Fruit fly (Drosophila melanogaster) whole organism, embryonic: ENCODE measurements around the gene ttm50.

Experiments
- BEAF-32 ChIP-seq: fragments of 200-800 bp; sonication (Bioruptor generic); optimal IDR thresholded peaks from 3 replicates; lab custom pipeline; 2017; ENCODE audit warnings: missing biosample characterization, missing genetic modification characterization, mild to moderate bottlenecking, moderate library complexity, missing genetic modification reagents
- C15 ChIP-seq: fragments of 200-800 bp; sonication (Bioruptor generic); IDR thresholded peaks from 3 replicates; pipeline ENCODE4 v1.3.6; 2022; ENCODE audit warnings: missing biosample characterization, missing genetic modification characterization
- CG10321 ChIP-seq: fragments of 200-800 bp; sonication (Bioruptor generic); IDR thresholded peaks from 2 replicates; pipeline ENCODE4 v1.3.6; 2022; ENCODE audit warnings: missing biosample characterization, missing genetic modification characterization
- CG10431 ChIP-seq: fragments of 200-800 bp; sonication (Bioruptor generic); optimal IDR thresholded peaks from 3 replicates; lab custom pipeline; 2018; ENCODE audit warnings: missing biosample characterization, mild to moderate bottlenecking, missing genetic modification characterization
- CG11723 ChIP-seq: fragments of 200-800 bp; sonication (Bioruptor generic); optimal IDR thresholded peaks from 2 replicates; lab custom pipeline; 2017; ENCODE audit warnings: missing biosample characterization, mild to moderate bottlenecking, missing genetic modification characterization
- CG14860 ChIP-seq: fragments of 200-800 bp; sonication (Bioruptor generic); IDR thresholded peaks from 3 replicates; pipeline ENCODE4 v1.3.6; 2022; ENCODE audit warnings: missing biosample characterization, missing genetic modification characterization; ENCODE audit not compliant: partially characterized antibody
- CG15011 ChIP-seq: fragments of 200-800 bp; sonication (Bioruptor generic); optimal IDR thresholded peaks from 3 replicates; lab custom pipeline; 2018; ENCODE audit warnings: missing biosample characterization, mild to moderate bottlenecking, missing genetic modification characterization
- CG15073 ChIP-seq: fragments of 200-800 bp; sonication (Bioruptor generic); optimal IDR thresholded peaks from 2 replicates; lab custom pipeline; 2016; ENCODE audit warnings: missing biosample characterization, missing genetic modification characterization
- CG15514 ChIP-seq: fragments of 200-800 bp; sonication (Bioruptor generic); optimal IDR thresholded peaks from 3 replicates; lab custom pipeline; 2017; ENCODE audit warnings: missing biosample characterization, missing genetic modification characterization, mild to moderate bottlenecking, moderate library complexity, missing genetic modification reagents
- CG1647 ChIP-seq: fragments of 200-800 bp; sonication (Bioruptor generic); optimal IDR thresholded peaks from 3 replicates; lab custom pipeline; 2016; ENCODE audit warnings: missing biosample characterization, missing genetic modification characterization
- CG18011 ChIP-seq: fragments of 200-800 bp; sonication (Bioruptor generic); optimal IDR thresholded peaks from 2 replicates; lab custom pipeline; 2017; ENCODE audit warnings: missing biosample characterization, missing genetic modification characterization, mild to moderate bottlenecking, moderate library complexity, missing genotype
- CG2202 ChIP-seq: fragments of 200-800 bp; sonication (Bioruptor generic); optimal IDR thresholded peaks from 2 replicates; lab custom pipeline; 2018; ENCODE audit warnings: missing biosample characterization, mild to moderate bottlenecking, missing genetic modification characterization
- CG31365 ChIP-seq: fragments of 200-800 bp; sonication (Bioruptor generic); optimal IDR thresholded peaks from 2 replicates; lab custom pipeline; 2018; ENCODE audit warnings: missing biosample characterization, mild to moderate bottlenecking, missing genetic modification characterization
- CG32532 ChIP-seq: fragments of 200-800 bp; sonication (Bioruptor generic); IDR thresholded peaks from 2 replicates; pipeline ENCODE4 v1.3.6; 2022; ENCODE audit warnings: missing biosample characterization, missing genetic modification characterization
- CG3407 ChIP-seq: fragments of 200-800 bp; sonication (Bioruptor generic); optimal IDR thresholded peaks from 2 replicates; lab custom pipeline; 2018; ENCODE audit warnings: missing biosample characterization, mild to moderate bottlenecking, missing genetic modification characterization
- CG34422 ChIP-seq: fragments of 200-800 bp; sonication (Bioruptor generic); IDR thresholded peaks from 3 replicates; pipeline ENCODE4 v1.3.6; 2022; ENCODE audit warnings: missing biosample characterization, missing genetic modification characterization
- CG3726 ChIP-seq: fragments of 200-800 bp; sonication (Bioruptor generic); IDR thresholded peaks from 3 replicates; pipeline ENCODE4, ENCODE4 v1.3.6; 2022; ENCODE audit warnings: missing biosample characterization, missing genetic modification characterization
- CG4282 ChIP-seq: fragments of 200-800 bp; sonication (Bioruptor generic); optimal IDR thresholded peaks from 2 replicates; lab custom pipeline; 2016; ENCODE audit warnings: missing biosample characterization, missing genetic modification characterization
- CG4404 ChIP-seq: fragments of 200-800 bp; sonication (Bioruptor generic); IDR thresholded peaks from 2 replicates; pipeline ENCODE4 v1.3.6; 2022; ENCODE audit warnings: missing biosample characterization, missing genetic modification characterization
- CG4730 ChIP-seq: fragments of 200-800 bp; sonication (Bioruptor generic); IDR thresholded peaks from 2 replicates; pipeline ENCODE4 v1.3.6; 2022; ENCODE audit warnings: missing biosample characterization, missing genetic modification characterization
- CG7271 ChIP-seq: fragments of 200-800 bp; sonication (Bioruptor generic); optimal IDR thresholded peaks from 2 replicates; lab custom pipeline; 2018; ENCODE audit warnings: missing biosample characterization, mild to moderate bottlenecking, missing genetic modification characterization, moderate library complexity
- CG7963 ChIP-seq: fragments of 200-800 bp; sonication (Bioruptor generic); IDR thresholded peaks from 3 replicates; pipeline ENCODE4 v1.3.6; 2022; ENCODE audit warnings: missing biosample characterization, missing genetic modification characterization; ENCODE audit not compliant: partially characterized antibody
- CG8359 ChIP-seq: fragments of 200-800 bp; sonication (Bioruptor generic); optimal IDR thresholded peaks from 2 replicates; lab custom pipeline; 2017; ENCODE audit warnings: missing biosample characterization, mild to moderate bottlenecking, missing genetic modification characterization, borderline replicate concordance
- D19A ChIP-seq: fragments of 200-800 bp; optimal IDR thresholded peaks from 3 replicates; lab custom pipeline; 2019; ENCODE audit warnings: missing biosample characterization, mild to moderate bottlenecking, missing genetic modification characterization, moderate library complexity
- Doc3 ChIP-seq: fragments of 200-800 bp; sonication (Bioruptor generic); IDR thresholded peaks from 3 replicates; pipeline ENCODE4 v1.3.6; 2022; ENCODE audit warnings: missing biosample characterization, missing genetic modification characterization; ENCODE audit not compliant: partially characterized antibody
- HHEX ChIP-seq: fragments of 200-800 bp; sonication (Bioruptor generic); optimal IDR thresholded peaks from 3 replicates; lab custom pipeline; 2017; ENCODE audit warnings: missing biosample characterization, mild to moderate bottlenecking, missing genetic modification characterization, missing genetic modification reagents
- Ravus ChIP-seq: fragments of 200-800 bp; sonication (Bioruptor generic); IDR thresholded peaks from 2 replicates; pipeline ENCODE4 v1.3.6; 2022; ENCODE audit warnings: missing biosample characterization, missing genetic modification characterization
- Sry-δ ChIP-seq: fragments of 200-800 bp; sonication (Bioruptor generic); optimal IDR thresholded peaks from 2 replicates; lab custom pipeline; 2016; ENCODE audit warnings: missing biosample characterization, missing genetic modification characterization
- bigmax ChIP-seq: fragments of 200-800 bp; sonication (Bioruptor generic); optimal IDR thresholded peaks from 2 replicates; lab custom pipeline; 2018; ENCODE audit warnings: missing biosample characterization, mild to moderate bottlenecking, missing genetic modification characterization
- danr ChIP-seq: fragments of 200-800 bp; sonication (Bioruptor generic); IDR thresholded peaks from 2 replicates; pipeline ENCODE4 v1.3.6; 2022; ENCODE audit warnings: missing biosample characterization, missing genetic modification characterization
- dm ChIP-seq: fragments of 200-800 bp; sonication (Bioruptor generic); optimal IDR thresholded peaks from 3 replicates; lab custom pipeline; 2016; ENCODE audit warnings: missing biosample characterization, missing genetic modification characterization
- dmrt99B ChIP-seq: fragments of 200-800 bp; sonication (Bioruptor generic); optimal IDR thresholded peaks from 2 replicates; lab custom pipeline; 2018; ENCODE audit warnings: missing biosample characterization, mild to moderate bottlenecking, missing genetic modification characterization, moderate library complexity
- ems ChIP-seq: fragments of 200-800 bp; sonication (Bioruptor generic); optimal IDR thresholded peaks from 3 replicates; lab custom pipeline; 2016; ENCODE audit warnings: missing biosample characterization, missing genetic modification characterization
- en ChIP-seq: fragments of 200-800 bp; sonication (Bioruptor generic); optimal IDR thresholded peaks from 2 replicates; lab custom pipeline; 2016; ENCODE audit warnings: missing biosample characterization, missing genetic modification characterization
- exex ChIP-seq: fragments of 200-800 bp; sonication (Bioruptor generic); optimal IDR thresholded peaks from 4 replicates; lab custom pipeline; 2018; ENCODE audit warnings: missing biosample characterization, mild to moderate bottlenecking, missing genetic modification characterization, moderate library complexity
- gcm2 ChIP-seq: fragments of 200-800 bp; sonication (Bioruptor generic); optimal IDR thresholded peaks from 2 replicates; lab custom pipeline; 2016; ENCODE audit warnings: missing biosample characterization, missing genetic modification characterization
- ham ChIP-seq: fragments of 200-800 bp; sonication (Bioruptor generic); IDR thresholded peaks from 2 replicates; pipeline ENCODE4 v1.3.6; 2022; ENCODE audit warnings: missing biosample characterization, missing genetic modification characterization
- jigr1 ChIP-seq: fragments of 200-800 bp; sonication (Bioruptor generic); IDR thresholded peaks from 3 replicates; pipeline ENCODE4 v1.3.6; 2022; ENCODE audit warnings: missing biosample characterization, missing genetic modification characterization
- jing ChIP-seq: fragments of 200-800 bp; sonication (Bioruptor generic); optimal IDR thresholded peaks from 2 replicates; lab custom pipeline; 2018; ENCODE audit warnings: missing biosample characterization, mild to moderate bottlenecking, missing genetic modification characterization
- maf-S ChIP-seq: fragments of 200-800 bp; sonication (Bioruptor generic); optimal IDR thresholded peaks from 2 replicates; lab custom pipeline; 2016; ENCODE audit warnings: missing biosample characterization, missing genetic modification characterization
- ro ChIP-seq: fragments of 200-800 bp; sonication (Bioruptor generic); IDR thresholded peaks from 2 replicates; pipeline ENCODE4 v1.3.6; 2022; ENCODE audit warnings: missing biosample characterization, missing genetic modification characterization
- run ChIP-seq: fragments of 200-800 bp; sonication (Bioruptor generic); optimal IDR thresholded peaks from 3 replicates; lab custom pipeline; 2018; ENCODE audit warnings: missing biosample characterization, mild to moderate bottlenecking, missing genetic modification characterization
- sc ChIP-seq, 3 experiments: fragments of >200 bp in 2 of 3; fragments of 200-800 bp in 1 of 3; sonication (Bioruptor generic) in 1 of 3; optimal IDR thresholded peaks; 2 replicates in 2 of 3; 3 replicates in 1 of 3; lab custom pipeline; 2017; ENCODE audit warnings: mild to moderate bottlenecking in 1 of 3, missing biosample characterization in 1 of 3, missing genetic modification characterization in 1 of 3, missing genetic modification reagents in 1 of 3
- slbo ChIP-seq: fragments of 200-800 bp; sonication (Bioruptor generic); IDR thresholded peaks from 2 replicates; pipeline ENCODE4 v1.3.6; 2022; ENCODE audit warnings: missing biosample characterization, missing genetic modification characterization
- stc ChIP-seq: fragments of 200-800 bp; sonication (Bioruptor generic); IDR thresholded peaks from 2 replicates; pipeline ENCODE4 v1.3.6; 2022; ENCODE audit warnings: missing biosample characterization, missing genetic modification characterization
- tup ChIP-seq: fragments of 200-800 bp; sonication (Bioruptor generic); optimal IDR thresholded peaks from 2 replicates; lab custom pipeline; 2016; ENCODE audit warnings: missing biosample characterization, mild to moderate bottlenecking, missing genetic modification characterization, moderate library complexity
- usp ChIP-seq: fragments of >200 bp; optimal IDR thresholded peaks from 2 replicates; lab custom pipeline; 2017; ENCODE audit warnings: missing biosample characterization, missing genetic modification characterization
- vnd ChIP-seq: fragments of 200-800 bp; sonication (Bioruptor generic); IDR thresholded peaks from 3 replicates; pipeline ENCODE4 v1.3.6; 2022; ENCODE audit warnings: missing biosample characterization, missing genetic modification characterization; ENCODE audit not compliant: partially characterized antibody
- wdn ChIP-seq: fragments of 200-800 bp; sonication (Bioruptor generic); IDR thresholded peaks from 2 replicates; pipeline ENCODE4 v1.3.6; 2022; ENCODE audit warnings: missing biosample characterization, missing genetic modification characterization
- wor ChIP-seq: fragments of 200-800 bp; sonication (Bioruptor generic); IDR thresholded peaks from 2 replicates; pipeline ENCODE4 v1.3.6; 2022; ENCODE audit warnings: missing biosample characterization, missing genetic modification characterization

ttm50 gene

DNA sequence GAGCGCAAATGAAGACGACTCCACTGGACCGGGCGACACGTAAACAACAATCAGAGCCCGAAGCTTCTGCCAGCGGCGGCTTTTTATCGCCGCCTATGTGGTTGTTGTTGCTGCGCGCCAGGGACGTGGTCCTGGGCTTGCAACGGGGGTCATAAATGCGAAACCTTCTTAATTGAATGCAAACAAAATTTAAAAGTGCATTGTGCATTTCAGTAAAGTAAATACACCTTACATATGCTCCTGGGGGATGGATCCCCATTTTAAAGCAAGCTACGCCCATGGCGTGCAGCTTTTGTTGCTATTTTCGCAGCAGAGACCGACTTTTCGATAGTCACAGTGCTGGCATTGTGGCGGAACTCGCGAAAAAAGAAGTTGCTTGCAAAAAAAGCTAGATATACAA lies 28.3 kb downstream of the ttm50 start, which contains the start of gene Ugalt (continued):
- TF ChIP-seq en (GFP tag; lab: Kevin White, UChicago) (peak; percentile 100), BEAF-32 (GFP tag; lab: Kevin White, UChicago) (peak; percentile 42), sc (optimal IDR thresholded peaks at IDR 0.05; lab: Kevin White, UChicago) (no peak), sc (GFP tag; optimal IDR thresholded peaks at IDR 0.05; lab: Kevin White, UChicago) (peak; percentile 100), exex (peak; percentile 100), bigmax (GFP tag; lab: Kevin White, UChicago) (peak; percentile 94), CG10431 (GFP tag; lab: Kevin White, UChicago) (peak; percentile 99), gcm2 (peak; percentile 100), CG31365 (tag; lab: Kevin White, UChicago) (peak; percentile 97), D19A (peak; percentile 99), Sry-δ (peak; percentile 94), Doc3 (GFP tag; lab: Robert Waterston, UW) (no peak), CG15073 (peak; percentile 96), run (tag; lab: Kevin White, UChicago) (peak; percentile 100), ro (GFP tag; lab: Robert Waterston, UW) (peak; percentile 100), stc (GFP tag; lab: Robert Waterston, UW) (peak; percentile 100), dmrt99B (tag; lab: Kevin White, UChicago) (peak; percentile 100), C15 (GFP tag; lab: Robert Waterston, UW) (peak; percentile 100), HHEX (peak; percentile 100), CG3726 (GFP tag; lab: Robert Waterston, UW) (peak; percentile 100), jing (GFP tag; lab: Kevin White, UChicago) (peak; percentile 100), CG34422 (GFP tag; lab: Robert Waterston, UW) (peak; percentile 100), tup (GFP tag; lab: Kevin White, UChicago) (peak; percentile 100), CG4282 (GFP tag; lab: Kevin White, UChicago) (peak; percentile 100), ham (peak; percentile 100), CG1647 (GFP tag; lab: Kevin White, UChicago) (peak; percentile 100), CG7271 (tag; lab: Kevin White, UChicago) (peak; percentile 100), maf-S (peak; percentile 100), CG2202 (tag; lab: Kevin White, UChicago) (peak; percentile 100), Ravus (GFP tag; lab: Robert Waterston, UW) (peak; percentile 100), CG15514 (GFP tag; lab: Kevin White, UChicago) (peak; percentile 97), CG11723 (GFP tag; lab: Kevin White, UChicago) (peak; percentile 100), CG3407 (GFP tag; lab: Kevin White, UChicago) (peak; percentile 99), vnd (GFP tag; lab: Robert Waterston, UW) (no peak), CG32532 (GFP tag; lab: Robert Waterston, UW) (peak; percentile 100), danr (GFP tag; lab: Robert Waterston, UW) (peak; percentile 100), CG4730 (peak; percentile 100), jigr1 (GFP tag; lab: Robert Waterston, UW) (peak; percentile 100), CG7963 (GFP tag; lab: Robert Waterston, UW) (no peak), usp (GFP tag; lab: Kevin White, UChicago) (no peak), CG10321 (peak; percentile 94), CG15011 (GFP tag; lab: Kevin White, UChicago) (peak; percentile 100), slbo (GFP tag; lab: Robert Waterston, UW) (peak; percentile 100), wor (GFP tag; lab: Robert Waterston, UW) (peak; percentile 100), CG18011 (GFP tag; lab: Kevin White, UChicago) (peak; percentile 95), dm (GFP tag; lab: Kevin White, UChicago) (peak; percentile 100), CG14860 (GFP tag; lab: Robert Waterston, UW) (no peak), wdn (GFP tag; lab: Robert Waterston, UW) (peak; percentile 100), ems (GFP tag; lab: Kevin White, UChicago) (peak; percentile 100), CG8359 (GFP tag; lab: Kevin White, UChicago) (peak; percentile 98), CG4404 (GFP tag; lab: Robert Waterston, UW) (peak; percentile 100)
